Worm (Caenorhabditis elegans): Measurements from ENCODE around the gene pqn-10.

pqn-10 gene

DNA sequence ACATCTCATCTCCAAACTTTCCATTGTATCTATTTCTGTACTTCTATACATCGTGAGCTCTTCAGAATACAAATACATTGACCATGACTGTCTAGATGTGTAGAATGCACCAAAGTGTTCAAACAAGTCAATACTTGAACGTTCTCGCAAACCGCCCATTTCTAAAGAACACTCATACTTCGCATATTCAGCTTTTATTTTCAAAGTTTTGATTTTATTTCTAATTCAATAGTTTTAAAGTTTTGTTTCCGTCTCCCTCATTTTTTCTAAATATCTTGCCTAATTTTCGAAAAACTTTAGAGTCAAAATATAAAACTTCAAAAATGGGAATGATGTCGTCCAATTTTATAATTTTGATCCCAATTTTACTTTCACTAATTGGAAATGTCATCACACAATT is at the start of gene pqn-10:
Gene pqn-10, plus strand, starts transcription at position 301 of the 400 bp plus-strand sequence.
- TF ChIP-seq cog-1 (tag; optimal IDR thresholded peaks at IDR 0.05), result no peak

DNA sequence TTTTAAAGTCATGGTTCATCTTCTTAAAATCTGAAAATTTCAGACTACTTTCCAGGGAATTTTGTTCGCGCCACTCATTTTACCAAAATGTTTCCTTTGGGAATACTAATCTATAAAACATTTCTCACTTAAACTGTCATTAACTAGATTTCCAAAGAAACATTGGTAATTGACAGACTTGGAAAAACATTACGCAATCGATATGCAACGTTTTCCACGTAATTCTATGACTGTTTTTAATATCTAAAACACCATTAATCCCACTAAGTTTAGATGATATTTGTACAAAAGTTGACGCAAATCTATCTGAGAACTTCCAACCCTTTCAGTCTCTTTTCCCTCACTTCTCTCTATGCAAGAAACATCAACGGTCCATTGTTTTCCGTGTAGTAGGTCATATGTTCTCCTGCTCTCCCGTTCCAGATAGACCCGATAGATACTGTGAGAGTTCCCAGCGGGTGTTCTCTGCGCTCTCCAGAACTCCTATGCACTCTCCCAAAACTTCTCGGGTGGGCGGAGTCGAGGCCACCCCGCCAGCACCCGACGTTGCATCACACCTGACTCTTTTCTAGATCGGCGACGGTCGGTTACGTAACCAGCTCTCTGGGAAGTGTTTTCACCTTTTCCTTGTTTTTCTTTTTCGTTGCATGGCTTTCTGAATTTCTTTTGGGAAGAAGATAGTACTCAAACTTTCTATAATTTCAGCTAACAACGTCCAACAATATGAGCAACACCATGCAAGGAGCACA is 49.6 kb upstream of the pqn-10 start, which contains the start of gene zip-8:
Gene zip-8, plus strand, starts transcription at position 700 of the 749 bp plus-strand sequence.
- TF ChIP-seq tab-1 (GFP tag; IDR thresholded peaks at IDR 0.05) (no peak), ztf-23 (GFP tag; IDR thresholded peaks at IDR 0.05) (no peak), T22C8.4 (GFP tag; IDR thresholded peaks at IDR 0.05) (no peak), med-1 (GFP tag; optimal IDR thresholded peaks at IDR 0.05; ENCODE audit: insufficient read depth) (no peak), flt-1 (GFP tag; IDR thresholded peaks at IDR 0.05) (no peak), ref-1 (GFP tag; conservative IDR thresholded peaks at IDR 0.05) (no peak), klf-2 (GFP tag; conservative IDR thresholded peaks at IDR 0.05) (no peak), cog-1 (tag; optimal IDR thresholded peaks at IDR 0.05) (no peak), ztf-29 (GFP tag; IDR thresholded peaks at IDR 0.05) (no peak)

DNA sequence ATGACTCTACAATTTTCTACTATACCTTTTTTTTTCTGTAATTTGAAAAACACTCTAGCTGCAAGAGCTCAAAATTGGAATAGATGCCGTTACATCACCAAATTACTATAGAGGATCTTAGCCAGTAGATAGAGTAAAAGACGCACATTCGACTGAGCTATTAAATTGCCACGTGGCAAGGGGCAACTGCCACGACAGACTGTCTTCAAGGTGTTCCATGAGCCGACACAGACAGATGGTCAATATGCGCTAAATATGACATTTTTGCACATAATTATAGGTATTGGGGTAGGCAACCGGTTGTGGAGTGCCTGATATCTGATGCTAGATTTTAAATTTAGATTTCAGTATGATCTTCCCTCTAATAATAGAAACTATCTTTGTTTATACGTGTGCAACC is 48.6 kb upstream of the pqn-10 start:
- TF ChIP-seq cog-1 (tag; optimal IDR thresholded peaks at IDR 0.05), result no peak
- no peak for TF ChIP-seq T22C8.4 (GFP tag; IDR thresholded peaks at IDR 0.05)
- no peak for TF ChIP-seq ztf-23 (GFP tag; IDR thresholded peaks at IDR 0.05)
- no peak for TF ChIP-seq flt-1 (GFP tag; IDR thresholded peaks at IDR 0.05)
- no peak for TF ChIP-seq klf-2 (GFP tag; conservative IDR thresholded peaks at IDR 0.05)
- TF ChIP-seq tab-1 (GFP tag; IDR thresholded peaks at IDR 0.05), result no peak
- TF ChIP-seq ztf-29 (GFP tag; IDR thresholded peaks at IDR 0.05), result no peak
- TF ChIP-seq med-1 (GFP tag; optimal IDR thresholded peaks at IDR 0.05; ENCODE audit: insufficient read depth), result no peak
- no peak for TF ChIP-seq ref-1 (GFP tag; conservative IDR thresholded peaks at IDR 0.05)

DNA sequence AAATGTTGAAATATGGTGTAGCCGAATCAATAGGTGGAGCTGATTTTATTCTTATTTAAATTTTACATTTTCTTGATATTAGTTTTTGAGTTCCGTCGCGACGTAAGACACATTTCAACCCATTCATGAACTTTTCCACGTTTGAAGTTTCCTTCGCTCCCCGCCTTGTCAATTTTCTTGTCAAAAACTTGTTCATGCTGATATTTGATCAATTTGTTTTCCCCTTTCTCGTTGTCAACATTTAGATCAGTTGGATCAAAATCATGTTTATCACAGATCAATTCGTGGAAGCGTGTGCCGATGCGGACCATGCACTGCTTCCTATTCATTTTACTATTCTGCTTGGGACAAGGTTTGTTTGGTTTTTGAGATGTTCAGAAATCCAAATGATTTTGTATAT is 45.1 kb upstream of the pqn-10 start, which contains the start of gene chtb-2:
Gene chtb-2, plus strand, starts transcription at position 301 of the 400 bp plus-strand sequence.
- no peak for TF ChIP-seq med-1 (GFP tag; optimal IDR thresholded peaks at IDR 0.05; ENCODE audit: insufficient read depth)
- no peak for TF ChIP-seq cog-1 (tag; optimal IDR thresholded peaks at IDR 0.05)

DNA sequence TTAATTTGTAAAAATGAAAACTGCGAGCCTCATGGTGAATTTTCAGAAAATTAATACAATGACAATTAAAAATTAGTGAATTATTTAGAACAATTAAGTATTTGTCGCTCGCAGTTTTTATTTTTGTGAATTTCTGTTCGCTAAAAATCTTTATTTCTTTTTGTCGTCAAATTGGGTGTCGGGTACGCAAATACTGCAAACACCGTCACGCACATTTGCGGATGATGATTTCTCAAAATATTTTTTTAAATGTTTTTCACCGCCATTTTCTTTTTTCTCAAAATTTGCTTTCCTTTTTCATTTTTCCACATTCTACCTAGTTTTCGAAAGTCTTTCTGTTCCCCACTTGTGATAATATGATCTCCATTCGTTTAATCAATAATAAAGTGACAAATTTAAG is 39.1 kb upstream of the pqn-10 start:
- TF ChIP-seq flt-1 (GFP tag; IDR thresholded peaks at IDR 0.05), result no peak
- no peak for TF ChIP-seq klf-2 (GFP tag; conservative IDR thresholded peaks at IDR 0.05)

DNA sequence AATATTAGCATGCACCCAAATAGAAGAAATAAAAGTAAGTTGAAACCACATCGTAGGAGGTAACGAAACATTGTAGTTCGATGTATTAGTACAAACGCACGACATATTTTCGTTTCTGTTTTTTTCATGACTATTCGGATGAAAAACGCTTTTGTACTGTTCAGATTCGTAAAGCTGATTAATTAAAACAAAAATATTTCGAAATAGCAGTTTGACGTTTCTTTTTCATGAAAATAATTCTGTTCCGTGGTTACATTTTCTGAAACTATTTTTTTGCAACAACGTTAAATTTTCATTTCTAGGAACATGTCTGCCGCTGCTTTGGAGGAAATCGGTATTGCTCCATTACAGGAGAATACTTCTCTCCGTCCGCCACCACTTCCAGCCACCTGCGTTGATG is 38.5 kb upstream of the pqn-10 start, which contains the start of gene rpt-3:
Gene rpt-3, plus strand, starts transcription at position 301 of the 400 bp plus-strand sequence.
- TF ChIP-seq flt-1 (GFP tag; IDR thresholded peaks at IDR 0.05) (no peak), med-1 (GFP tag; optimal IDR thresholded peaks at IDR 0.05; ENCODE audit: insufficient read depth) (no peak), ztf-23 (GFP tag; IDR thresholded peaks at IDR 0.05) (no peak), klf-2 (GFP tag; conservative IDR thresholded peaks at IDR 0.05) (no peak), ztf-29 (GFP tag; IDR thresholded peaks at IDR 0.05) (no peak), ref-1 (GFP tag; conservative IDR thresholded peaks at IDR 0.05) (no peak), T22C8.4 (GFP tag; IDR thresholded peaks at IDR 0.05) (no peak), tab-1 (GFP tag; IDR thresholded peaks at IDR 0.05) (no peak), cog-1 (tag; optimal IDR thresholded peaks at IDR 0.05) (no peak)

DNA sequence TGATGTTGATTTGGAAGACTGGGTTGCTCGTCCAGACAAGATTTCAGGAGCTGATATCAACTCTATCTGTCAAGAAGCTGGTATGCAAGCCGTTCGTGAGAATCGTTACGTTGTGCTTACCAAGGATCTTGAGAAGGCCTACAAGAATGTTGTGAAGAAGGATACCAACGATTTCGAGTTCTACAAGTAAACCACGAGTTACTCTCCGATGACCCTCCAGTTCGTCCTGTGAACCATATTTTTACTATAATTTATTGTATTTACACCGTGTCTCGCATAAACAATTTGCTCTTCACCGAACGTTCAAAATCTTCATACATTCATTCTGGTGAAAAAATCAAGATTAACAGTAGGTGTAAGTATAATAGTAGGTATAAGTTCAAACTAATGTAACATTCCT is 37.0 kb upstream of the pqn-10 start:
- no peak for TF ChIP-seq flt-1 (GFP tag; IDR thresholded peaks at IDR 0.05)
- TF ChIP-seq tab-1 (GFP tag; IDR thresholded peaks at IDR 0.05), result no peak
- no peak for TF ChIP-seq cog-1 (tag; optimal IDR thresholded peaks at IDR 0.05)
- no peak for TF ChIP-seq ztf-29 (GFP tag; IDR thresholded peaks at IDR 0.05)
- TF ChIP-seq T22C8.4 (GFP tag; IDR thresholded peaks at IDR 0.05), result no peak
- TF ChIP-seq ztf-23 (GFP tag; IDR thresholded peaks at IDR 0.05), result no peak
- TF ChIP-seq klf-2 (GFP tag; conservative IDR thresholded peaks at IDR 0.05), result no peak
- TF ChIP-seq med-1 (GFP tag; optimal IDR thresholded peaks at IDR 0.05; ENCODE audit: insufficient read depth), result no peak
- TF ChIP-seq ref-1 (GFP tag; conservative IDR thresholded peaks at IDR 0.05), result no peak

DNA sequence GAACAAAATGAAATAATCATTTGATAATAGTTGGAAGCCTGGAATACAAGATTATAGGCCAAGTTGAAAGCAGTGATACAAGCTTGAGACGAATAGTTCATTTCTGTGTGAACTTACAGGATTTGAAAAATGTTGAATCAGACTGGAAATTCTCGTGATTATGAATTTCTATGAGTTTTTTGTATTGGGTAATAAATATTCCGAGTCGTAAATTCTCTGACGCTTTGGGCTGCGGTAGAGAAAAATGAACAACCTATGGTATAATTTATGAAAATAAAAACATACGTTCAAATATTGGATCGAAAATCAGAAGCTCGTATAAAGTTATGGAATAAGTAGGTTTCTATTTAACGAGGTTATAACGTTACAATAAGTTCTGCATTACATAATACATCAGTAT is 35.2 kb upstream of the pqn-10 start, which contains the start of gene srb-11:
Gene srb-11, minus strand, starts transcription at position 101 of the 400 bp plus-strand sequence.
- TF ChIP-seq cog-1 (tag; optimal IDR thresholded peaks at IDR 0.05), result no peak

DNA sequence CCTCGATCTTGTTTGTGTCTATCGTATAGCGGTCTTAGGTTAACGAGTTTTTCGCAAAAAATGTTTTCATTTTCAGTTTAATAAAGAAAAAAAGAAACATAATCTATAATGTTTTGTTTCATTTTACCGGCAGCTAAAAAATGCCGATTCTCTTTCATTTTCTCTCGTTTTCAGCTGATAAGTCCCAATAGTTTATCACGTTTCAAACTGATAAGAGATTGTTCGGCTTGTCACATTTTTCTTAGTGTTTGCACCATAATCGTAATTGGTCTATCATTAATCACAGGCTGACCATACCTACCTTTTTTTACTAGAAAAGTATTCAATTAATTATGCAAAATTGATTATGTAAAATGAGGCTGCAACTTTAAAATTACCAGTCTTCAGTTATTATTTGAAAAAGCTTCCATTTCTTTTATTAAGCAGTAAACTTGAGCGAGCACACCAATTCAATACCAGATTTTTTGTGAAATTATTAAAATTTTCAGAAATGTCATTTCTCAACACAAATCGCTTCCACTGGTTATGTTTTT is 32.7 kb upstream of the pqn-10 start, which contains the start of gene F23F12.13:
Gene F23F12.13, plus strand, starts transcription at position 483 of the 533 bp plus-strand sequence.
- no peak for TF ChIP-seq ref-1 (GFP tag; conservative IDR thresholded peaks at IDR 0.05)
- TF ChIP-seq ztf-23 (GFP tag; IDR thresholded peaks at IDR 0.05), result no peak
- no peak for TF ChIP-seq flt-1 (GFP tag; IDR thresholded peaks at IDR 0.05)
- TF ChIP-seq tab-1 (GFP tag; IDR thresholded peaks at IDR 0.05), result no peak

DNA sequence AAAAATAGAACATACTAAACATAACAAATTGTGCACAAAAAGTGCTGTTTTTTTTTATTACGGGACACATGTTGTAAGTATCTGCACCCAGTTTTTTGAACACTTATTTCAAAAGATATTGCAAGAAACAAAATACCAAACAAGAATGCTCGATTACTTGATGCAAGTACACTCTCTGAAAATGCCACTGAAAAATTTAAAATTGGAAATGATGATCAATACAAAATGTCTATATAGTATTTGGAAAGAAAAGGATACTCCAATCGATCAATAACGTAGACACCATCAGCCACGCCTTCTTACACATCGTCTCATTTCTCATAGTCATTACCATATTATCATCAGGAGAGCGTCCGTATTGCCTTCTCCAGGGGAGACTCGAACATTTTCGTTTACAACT is 29.8 kb upstream of the pqn-10 start, which contains the start of gene sdz-15:
Gene sdz-15, plus strand, starts transcription at position 301 of the 400 bp plus-strand sequence.
- TF ChIP-seq tab-1 (GFP tag; IDR thresholded peaks at IDR 0.05) (no peak), T22C8.4 (GFP tag; IDR thresholded peaks at IDR 0.05) (no peak), ref-1 (GFP tag; conservative IDR thresholded peaks at IDR 0.05) (no peak), klf-2 (GFP tag; conservative IDR thresholded peaks at IDR 0.05) (no peak), cog-1 (tag; optimal IDR thresholded peaks at IDR 0.05) (no peak), ztf-29 (GFP tag; IDR thresholded peaks at IDR 0.05) (no peak), ztf-23 (GFP tag; IDR thresholded peaks at IDR 0.05) (no peak), med-1 (GFP tag; optimal IDR thresholded peaks at IDR 0.05; ENCODE audit: insufficient read depth) (no peak)
